Fruit fly (Drosophila melanogaster) whole organism, wandering third instar larva: Measurements from ENCODE around the gene opm.

Source experiments
- Dfd ChIP-seq: fragments of >200 bp; optimal IDR thresholded peaks from 2 replicates; lab custom pipeline; 2017; ENCODE audit warnings: missing biosample characterization, missing genetic modification characterization
- Dif ChIP-seq: fragments of 200-275, 200-300 bp; sonication (Bioruptor generic); optimal IDR thresholded peaks from 2 replicates; lab custom pipeline; 2018; ENCODE audit warnings: missing biosample characterization, missing genetic modification characterization; ENCODE audit not compliant: partially characterized antibody
- GATAd ChIP-seq: sonication (Bioruptor generic); optimal IDR thresholded peaks from 2 replicates; lab custom pipeline; 2016; ENCODE audit warnings: missing biosample characterization, missing genetic modification characterization
- Myc ChIP-seq: fragments of >200 bp; optimal IDR thresholded peaks from 2 replicates; lab custom pipeline; 2017
- dl ChIP-seq, 2 experiments: fragments of 175-275, 200-275 bp in 1 of 2; fragments of 200-275 bp in 1 of 2; sonication (Bioruptor generic); optimal IDR thresholded peaks; lab custom pipeline; 2018; ENCODE audit warnings: mild to moderate bottlenecking in 2 of 2, missing biosample characterization in 2 of 2, missing genetic modification characterization in 2 of 2, moderate library complexity in 2 of 2; ENCODE audit not compliant: partially characterized antibody in 2 of 2, insufficient read depth in 1 of 2
- h ChIP-seq: fragments of 200-800 bp; sonication (Bioruptor generic); optimal IDR thresholded peaks from 3 replicates; lab custom pipeline; 2016; ENCODE audit warnings: missing biosample characterization, mild to moderate bottlenecking, missing genetic modification characterization
- pan ChIP-seq: fragments of >200 bp; optimal IDR thresholded peaks from 2 replicates; lab custom pipeline; 2017

dm6 chrX:15079163-15079809 lies 13.1 kb upstream of the opm start:
- TF ChIP-seq Dfd (GFP tag; lab: Kevin White, UChicago) (no peak), Dif (no peak), pan (no peak), GATAd (GFP tag; lab: Kevin White, UChicago) (no peak), Myc (lab: Kevin White, UChicago) (no peak), dl (GFP tag; optimal IDR thresholded peaks at IDR 0.05; lab: Kevin White, UChicago; ENCODE audit: insufficient read depth in 1 of 2, partially characterized antibody in 2 of 2) (no peak), h (GFP tag; lab: Kevin White, UChicago) (no peak)
